Worm (Caenorhabditis elegans): ENCODE data around the gene pisy-1.
A peak's percentile ranks its signal among the peaks of the same experiment; 100 is the strongest.
"Not testable (repeated sequence)": the region's sequence is repeated elsewhere in the genome, so short reads cannot be mapped to it uniquely, and the experiment has no call there.

Gene pisy-1

DNA sequence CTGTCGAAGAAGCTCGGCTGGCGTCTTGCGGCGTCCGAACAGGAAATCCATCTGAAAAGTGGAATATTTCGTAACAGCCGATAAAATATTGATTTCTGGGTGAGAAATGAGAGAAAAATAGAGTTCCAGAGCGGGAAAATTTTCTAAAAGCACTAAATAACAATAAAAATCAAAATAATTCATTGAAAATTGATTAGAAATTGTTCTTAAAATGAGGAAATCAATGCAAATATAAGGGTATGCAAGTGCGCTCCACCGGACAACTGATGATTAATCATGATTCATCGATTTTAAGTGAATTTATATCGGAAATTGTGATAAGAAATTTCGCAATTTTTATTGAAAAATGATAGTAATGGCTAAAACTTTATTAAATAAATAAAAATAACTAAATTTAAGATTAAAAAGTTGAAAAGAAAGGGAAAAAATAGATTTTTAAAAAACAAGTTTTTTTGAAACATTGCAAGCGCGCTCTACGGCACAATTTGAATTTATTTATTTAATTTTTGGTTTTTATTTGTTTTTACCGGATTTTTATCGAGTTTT lies 30.1 kb upstream of the pisy-1 start, which contains the start of the genes vps-2 and tiar-2:
Gene vps-2, minus strand, starts transcription at position 51 of the 546 bp plus-strand sequence.
Gene tiar-2, plus strand, starts transcription at position 520 of the 546 bp plus-strand sequence.
- TF ChIP-seq ceh-36 (tag; optimal IDR thresholded peaks at IDR 0.05) = no peak
- peak; percentile 30 for TF ChIP-seq F13C5.2 (tag; optimal IDR thresholded peaks at IDR 0.05)

DNA sequence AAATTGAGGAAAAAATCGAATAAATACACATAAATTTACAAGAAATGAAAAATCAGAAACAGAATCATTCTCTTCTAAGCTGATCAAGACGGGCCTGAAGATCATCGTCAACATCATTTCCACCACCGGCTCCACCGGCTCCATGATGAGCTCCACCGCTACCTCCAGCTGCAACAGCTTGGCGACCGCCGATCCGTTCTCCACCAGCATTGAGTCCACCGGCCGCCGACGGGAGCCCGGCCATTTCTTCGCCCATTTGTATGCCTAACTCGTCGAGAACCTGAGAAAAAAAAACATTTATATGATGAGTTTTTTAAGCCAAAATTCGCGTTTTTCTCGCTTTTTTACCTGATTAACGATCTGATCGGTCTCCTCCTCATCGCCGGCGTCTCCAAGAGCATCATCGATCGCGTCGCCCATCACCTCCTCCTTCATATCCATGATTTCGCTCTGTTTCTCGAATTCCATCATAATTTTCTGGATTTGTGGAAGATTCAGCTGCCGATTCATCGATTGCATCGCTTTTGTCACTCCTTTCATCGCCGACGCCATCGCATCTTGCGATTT lies 29.2 kb upstream of the pisy-1 start:
- TF ChIP-seq hmg-4 (GFP tag; optimal IDR thresholded peaks at IDR 0.05) = no peak
- no peak for TF ChIP-seq sea-1 (GFP tag; conservative IDR thresholded peaks at IDR 0.05)
- no peak for TF ChIP-seq ama-1 (optimal IDR thresholded peaks at IDR 0.05)
- no peak for TF ChIP-seq hnd-1 (tag; optimal IDR thresholded peaks at IDR 0.05)
- no peak for TF ChIP-seq tra-4 (tag; optimal IDR thresholded peaks at IDR 0.05)

DNA sequence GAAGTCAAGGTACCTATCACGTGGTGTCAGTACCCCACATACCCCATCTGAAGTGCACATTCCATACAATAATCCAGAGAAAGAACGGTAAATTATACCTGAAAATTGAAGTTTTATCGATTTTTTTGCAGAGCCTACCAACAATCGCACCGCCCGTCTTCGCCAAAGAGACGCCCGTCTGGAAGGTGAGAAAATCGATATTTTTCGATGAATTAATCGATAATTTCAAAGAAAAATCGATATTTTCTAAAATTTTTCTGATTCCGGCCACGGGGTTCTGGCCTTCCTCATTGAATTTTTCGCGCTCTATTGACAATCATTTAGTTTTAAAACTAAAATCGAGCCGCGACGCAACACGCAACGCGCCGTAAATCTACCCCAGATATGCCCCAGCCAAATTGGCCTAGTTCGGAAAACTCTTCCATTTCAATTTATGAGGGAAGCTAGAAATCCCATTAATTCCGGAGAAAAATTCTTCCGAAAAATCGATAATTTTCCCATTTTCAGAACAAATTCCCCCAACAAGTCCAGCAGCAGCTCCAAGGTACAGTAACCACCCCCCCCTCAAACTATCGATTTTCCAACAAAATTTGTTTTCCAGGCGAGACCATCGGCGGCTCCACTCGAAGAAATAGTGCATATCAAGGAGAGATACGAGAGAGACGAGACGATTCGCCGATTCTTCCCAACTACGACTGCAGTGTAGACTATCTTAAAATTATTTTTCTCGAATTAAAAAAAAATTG lies 28.5 kb upstream of the pisy-1 start:
- no peak for TF ChIP-seq hnd-1 (tag; optimal IDR thresholded peaks at IDR 0.05)
- peak; percentile 51; the same call in 1 of the 2 replicates for TF ChIP-seq pes-1 (GFP tag; IDR thresholded peaks at IDR 0.05)

DNA sequence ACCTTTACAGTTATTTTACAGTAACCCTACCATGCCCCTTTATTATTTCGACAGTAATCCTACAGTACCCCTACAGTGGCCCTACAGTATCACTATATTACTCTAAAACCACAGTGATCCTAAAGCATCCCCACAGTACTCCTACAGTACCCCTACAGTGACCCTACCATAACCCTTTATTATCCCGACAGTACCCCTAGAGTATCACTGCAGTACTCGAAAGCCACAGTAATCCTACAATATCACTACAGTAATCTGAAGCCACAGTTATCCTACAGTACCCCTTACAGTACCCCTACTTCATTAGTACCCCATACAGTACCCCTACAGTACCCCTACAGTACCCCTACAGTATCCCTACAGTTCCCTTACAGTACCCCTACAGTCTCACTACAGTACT lies 26.3 kb upstream of the pisy-1 start:
- TF ChIP-seq aly-1 (tag; optimal IDR thresholded peaks at IDR 0.05) = no peak
- no peak for TF ChIP-seq tbx-11 (GFP tag; IDR thresholded peaks at IDR 0.05)
- no peak for TF ChIP-seq tbx-37 (GFP tag; conservative IDR thresholded peaks at IDR 0.05)
- TF ChIP-seq ets-7 (tag; optimal IDR thresholded peaks at IDR 0.05) = no peak
- no peak for TF ChIP-seq ama-1 (optimal IDR thresholded peaks at IDR 0.05)
- TF ChIP-seq pes-1 (GFP tag; IDR thresholded peaks at IDR 0.05) = no peak
- no peak for TF ChIP-seq hmbx-1 (tag; optimal IDR thresholded peaks at IDR 0.05)

DNA sequence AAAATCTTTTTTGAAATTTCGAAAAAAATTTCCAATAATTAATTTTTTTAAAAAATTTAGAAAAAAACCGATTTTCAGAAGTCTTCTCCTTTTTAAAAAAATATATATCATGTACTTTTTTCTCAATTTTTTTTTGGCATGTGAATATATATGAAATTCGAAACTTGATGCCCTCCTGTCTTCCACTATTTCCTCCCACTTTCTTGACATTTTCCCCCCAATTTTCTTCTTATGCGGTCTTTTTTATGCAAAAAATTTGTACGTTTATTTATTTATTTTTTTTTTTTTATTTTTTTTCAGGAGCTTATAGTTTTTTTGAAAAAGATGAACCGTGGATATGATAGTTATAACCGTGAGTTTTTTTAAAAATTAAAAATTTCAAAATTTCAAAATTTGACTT lies 22.4 kb upstream of the pisy-1 start, which contains the start of gene cnp-2:
Gene cnp-2, plus strand, starts transcription at position 301 of the 400 bp plus-strand sequence.
- TF ChIP-seq hmg-4 (GFP tag; optimal IDR thresholded peaks at IDR 0.05) (no peak), ceh-36 (tag; optimal IDR thresholded peaks at IDR 0.05) (no peak), ets-7 (tag; optimal IDR thresholded peaks at IDR 0.05) (no peak), tbx-11 (GFP tag; IDR thresholded peaks at IDR 0.05) (no peak), scrt-1 (GFP tag; IDR thresholded peaks at IDR 0.05) (no peak)

DNA sequence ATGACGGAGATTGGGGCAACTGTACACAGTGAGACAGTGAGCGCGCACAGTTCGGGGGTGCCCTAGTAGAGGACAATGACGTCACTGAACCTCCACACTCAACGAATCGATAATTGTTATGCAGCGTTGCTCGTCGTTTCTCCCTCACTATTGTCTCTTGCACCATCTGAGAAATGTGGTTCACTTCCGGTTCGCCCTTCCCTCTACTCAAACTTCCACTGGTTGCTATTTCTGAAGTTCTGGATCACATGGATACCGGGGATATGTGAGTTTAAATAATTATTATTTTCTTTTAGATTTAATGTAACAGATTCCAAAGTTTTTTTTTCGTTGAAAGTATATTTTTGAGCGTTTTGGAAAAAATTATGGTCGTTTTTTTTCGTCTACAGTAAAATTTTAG lies 18.0 kb upstream of the pisy-1 start, which contains the start of the genes Y46G5A.7 and Y46G5A.8:
Gene Y46G5A.7, minus strand, starts transcription at position 153 of the 400 bp plus-strand sequence.
Gene Y46G5A.8, plus strand, starts transcription at position 159 of the 400 bp plus-strand sequence.
- TF ChIP-seq ama-1 (optimal IDR thresholded peaks at IDR 0.05) = no peak
- TF ChIP-seq tra-4 (tag; optimal IDR thresholded peaks at IDR 0.05) = no peak
- TF ChIP-seq tbx-11 (GFP tag; IDR thresholded peaks at IDR 0.05) = no peak
- TF ChIP-seq ets-7 (tag; optimal IDR thresholded peaks at IDR 0.05) = peak; percentile 94
- TF ChIP-seq scrt-1 (GFP tag; IDR thresholded peaks at IDR 0.05) = no peak

DNA sequence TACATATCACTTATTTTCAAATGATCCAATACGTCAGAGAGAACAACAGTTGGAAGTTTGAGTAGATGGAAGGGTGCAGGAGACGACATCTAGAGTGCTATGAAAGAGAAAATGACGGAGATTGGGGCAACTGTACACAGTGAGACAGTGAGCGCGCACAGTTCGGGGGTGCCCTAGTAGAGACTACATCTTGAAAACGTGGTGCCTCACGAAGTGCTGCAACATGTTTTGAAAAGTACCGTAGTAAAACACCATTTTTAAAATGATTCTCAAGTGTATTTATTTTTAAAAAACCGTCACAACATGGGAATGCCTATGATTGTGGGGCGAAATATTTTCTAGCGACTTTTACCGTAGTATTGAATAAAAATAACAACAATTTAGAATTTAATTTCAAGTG lies 15.6 kb upstream of the pisy-1 start, which contains the start of gene Y46G5A.39:
Gene Y46G5A.39, minus strand, starts transcription at position 101 of the 400 bp plus-strand sequence.
- TF ChIP-seq hmg-4 (GFP tag; optimal IDR thresholded peaks at IDR 0.05); F13C5.2 (tag; optimal IDR thresholded peaks at IDR 0.05); hmbx-1 (tag; optimal IDR thresholded peaks at IDR 0.05): not testable (repeated sequence)

DNA sequence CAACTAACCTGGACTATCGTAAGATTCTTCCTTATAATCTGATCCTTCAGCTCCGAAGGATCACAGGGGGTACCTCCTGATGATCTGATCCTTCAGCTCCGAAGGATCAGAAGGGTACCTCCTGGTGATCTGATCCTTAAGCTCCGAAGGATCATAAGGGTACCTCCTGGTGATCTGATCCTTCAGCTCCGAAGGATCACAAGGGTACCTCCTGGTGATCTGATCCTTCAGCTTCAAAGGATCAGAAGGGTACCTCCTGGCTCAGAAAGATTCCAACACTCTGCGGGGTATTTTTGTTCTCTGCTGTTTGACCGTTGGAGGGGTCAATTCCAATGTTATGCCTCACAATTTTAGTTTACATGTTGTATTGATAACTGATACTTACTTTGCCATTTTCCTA lies 11.6 kb upstream of the pisy-1 start:
- TF ChIP-seq flt-1 (GFP tag; IDR thresholded peaks at IDR 0.05) = peak; percentile 10; the same call in 1 of the 2 replicates
- peak; percentile 72 for TF ChIP-seq scrt-1 (GFP tag; IDR thresholded peaks at IDR 0.05)

DNA sequence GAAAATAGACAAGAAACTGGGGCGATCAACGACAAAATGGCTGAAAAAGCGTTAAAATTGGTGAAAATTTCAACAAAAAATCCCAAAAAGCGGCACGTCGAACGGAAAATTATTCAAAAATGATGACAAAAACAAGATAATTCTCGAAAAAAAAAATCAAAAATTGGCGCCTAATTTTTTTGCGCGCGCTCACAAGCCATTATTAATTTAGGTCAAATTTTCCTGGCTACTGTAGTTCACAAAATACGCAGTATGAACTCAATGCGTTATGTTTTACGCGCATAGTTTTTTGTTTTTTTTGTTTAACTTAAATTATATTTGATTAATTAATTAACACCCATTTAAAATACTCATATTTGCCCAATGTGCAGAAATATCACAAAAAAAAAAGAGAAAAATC lies 1.2 kb upstream of the pisy-1 start:
- TF ChIP-seq sea-1 (GFP tag; conservative IDR thresholded peaks at IDR 0.05) (no peak), hmg-4 (GFP tag; optimal IDR thresholded peaks at IDR 0.05) (no peak), hnd-1 (tag; optimal IDR thresholded peaks at IDR 0.05) (no peak), aly-1 (tag; optimal IDR thresholded peaks at IDR 0.05) (no peak), B0310.2 (tag; optimal IDR thresholded peaks at IDR 0.05) (no peak), ets-7 (tag; optimal IDR thresholded peaks at IDR 0.05) (no peak), flt-1 (GFP tag; IDR thresholded peaks at IDR 0.05) (no peak), ceh-13 (GFP tag; optimal IDR thresholded peaks at IDR 0.05) (no peak), ama-1 (optimal IDR thresholded peaks at IDR 0.05) (no peak), scrt-1 (GFP tag; IDR thresholded peaks at IDR 0.05) (no peak)
